Worm (Caenorhabditis elegans) whole organism, young adult: ENCODE measurements around the gene ZK669.2.
A peak's percentile ranks its signal among the peaks of the same experiment; 100 is the strongest.

Source experiments
- B0336.3 ChIP-seq: fragments of 200-800 bp; sonication (Bioruptor generic); IDR thresholded peaks from 2 replicates; pipeline ENCODE4 v1.3.6; 2022; ENCODE audit warnings: missing genetic modification characterization, missing compliant biosample characterization
- C06A6.2 ChIP-seq: fragments of 200-800 bp; sonication (Bioruptor generic); conservative IDR thresholded peaks from 2 replicates; pipeline ENCODE4 v1.3.6; 2022; ENCODE audit warnings: missing genetic modification characterization, missing compliant biosample characterization
- F55B11.4 ChIP-seq: sonication (generic microtip); optimal IDR thresholded peaks from 2 replicates; lab custom pipeline; 2016; ENCODE audit warnings: missing compliant biosample characterization, missing genetic modification characterization, borderline replicate concordance; ENCODE audit not compliant: insufficient read depth
- ZK185.1 ChIP-seq: sonication (generic microtip); optimal IDR thresholded peaks from 2 replicates; lab custom pipeline; 2016; ENCODE audit warnings: mild to moderate bottlenecking, missing genetic modification characterization, missing compliant biosample characterization; ENCODE audit not compliant: poor library complexity, severe bottlenecking
- akir-1 ChIP-seq: fragments of 200-800 bp; sonication (Bioruptor generic); optimal IDR thresholded peaks from 2 replicates; lab custom pipeline; 2018; ENCODE audit warnings: mild to moderate bottlenecking, missing genetic modification characterization, moderate library complexity, missing compliant biosample characterization
- atf-7 ChIP-seq: sonication (generic microtip); optimal IDR thresholded peaks from 2 replicates; lab custom pipeline; 2017; ENCODE audit warnings: mild to moderate bottlenecking, missing genetic modification characterization, missing compliant biosample characterization
- bed-2 ChIP-seq: fragments of 200-800 bp; sonication (Bioruptor generic); IDR thresholded peaks from 2 replicates; pipeline ENCODE4 v1.3.6; 2022; ENCODE audit warnings: missing genetic modification reagents, missing genetic modification characterization, missing compliant biosample characterization
- cebp-1 ChIP-seq, 2 experiments: fragments of 200-800 bp in 1 of 2; sonication (Bioruptor generic) in 1 of 2; sonication (generic microtip) in 1 of 2; IDR thresholded peaks in 1 of 2; optimal IDR thresholded peaks in 1 of 2; 2 replicates each; pipeline versions ENCODE4 v1.3.6 to Lab custom; 2017 to 2022; ENCODE audit warnings: missing compliant biosample characterization in 2 of 2, missing genetic modification characterization in 2 of 2, mild to moderate bottlenecking in 1 of 2, missing genetic modification reagents in 1 of 2, moderate library complexity in 1 of 2
- cebp-2 ChIP-seq: fragments of 200-800 bp; sonication (Bioruptor generic); IDR thresholded peaks from 2 replicates; pipeline ENCODE4 v1.3.6; 2022; ENCODE audit warnings: missing genetic modification characterization, missing compliant biosample characterization
- ceh-58 ChIP-seq: fragments of 200-800 bp; sonication (Bioruptor generic); IDR thresholded peaks from 2 replicates; pipeline ENCODE4 v1.3.6; 2022; ENCODE audit warnings: missing genetic modification characterization, missing compliant biosample characterization
- ceh-91 ChIP-seq: fragments of 200-800 bp; sonication (Bioruptor generic); IDR thresholded peaks from 2 replicates; pipeline ENCODE4 v1.3.6; 2022; ENCODE audit warnings: missing genetic modification reagents, missing genetic modification characterization, missing compliant biosample characterization
- dpl-1 ChIP-seq: fragments of 150-350 bp; optimal IDR thresholded peaks from 2 replicates; lab custom pipeline; 2014; ENCODE audit warnings: missing biosample characterization, missing genetic modification reagents, missing genetic modification characterization
- efl-1 ChIP-seq: fragments of 150-350 bp; optimal IDR thresholded peaks from 2 replicates; lab custom pipeline; 2014; ENCODE audit warnings: missing biosample characterization, missing genetic modification reagents, missing genetic modification characterization
- egrh-3 ChIP-seq: fragments of 200-800 bp; sonication (Bioruptor generic); IDR thresholded peaks from 2 replicates; pipeline ENCODE4 v1.3.6; 2022; ENCODE audit warnings: missing genetic modification reagents, missing genetic modification characterization, missing compliant biosample characterization
- hmg-1.2 ChIP-seq: fragments of 200-800 bp; sonication (Bioruptor generic); IDR thresholded peaks from 2 replicates; pipeline ENCODE4 v1.3.6; 2022; ENCODE audit warnings: missing genetic modification reagents, missing genetic modification characterization, missing compliant biosample characterization
- hmg-20 ChIP-seq: fragments of 200-800 bp; sonication (Bioruptor generic); IDR thresholded peaks from 2 replicates; pipeline ENCODE4 v1.3.6; 2022; ENCODE audit warnings: missing genetic modification reagents, missing genetic modification characterization, missing compliant biosample characterization
- hrde-1 ChIP-seq: sonication (generic microtip); optimal IDR thresholded peaks from 2 replicates; lab custom pipeline; 2016; ENCODE audit warnings: missing genetic modification characterization, mild to moderate bottlenecking, missing compliant biosample characterization, moderate library complexity, missing genotype, missing genetic modification reagents, borderline replicate concordance
- let-526 ChIP-seq: fragments of 200-800 bp; sonication (Bioruptor generic); IDR thresholded peaks from 2 replicates; pipeline ENCODE4 v1.3.6; 2022; ENCODE audit warnings: missing genetic modification reagents, missing genetic modification characterization, missing compliant biosample characterization
- let-607 ChIP-seq, 2 experiments: fragments of 200-800 bp in 1 of 2; sonication (Bioruptor generic) in 1 of 2; sonication (generic microtip) in 1 of 2; optimal IDR thresholded peaks; 2 replicates each; lab custom pipeline; 2016 to 2018; ENCODE audit warnings: mild to moderate bottlenecking in 2 of 2, missing compliant biosample characterization in 2 of 2, missing genetic modification characterization in 2 of 2, moderate library complexity in 2 of 2, missing genotype in 1 of 2
- lin-35 ChIP-seq, 3 experiments: fragments of 150-350 bp in 2 of 3; sonication (generic microtip) in 1 of 3; optimal IDR thresholded peaks; 2 replicates each; lab custom pipeline; 2014 to 2018; ENCODE audit warnings: missing biosample characterization in 3 of 3, missing genetic modification characterization in 3 of 3, missing genetic modification reagents in 3 of 3
- lin-40 ChIP-seq: sonication (generic microtip); optimal IDR thresholded peaks from 2 replicates; lab custom pipeline; 2016; ENCODE audit warnings: missing genetic modification characterization, mild to moderate bottlenecking, missing compliant biosample characterization, missing genotype, missing genetic modification reagents
- lir-1 ChIP-seq: fragments of 200-800 bp; sonication (Bioruptor generic); conservative IDR thresholded peaks from 2 replicates; pipeline ENCODE4 v1.3.6; 2022; ENCODE audit warnings: missing genetic modification reagents, missing genetic modification characterization, missing compliant biosample characterization
- lsl-1 ChIP-seq: fragments of 200-800 bp; sonication (Bioruptor generic); optimal IDR thresholded peaks from 2 replicates; lab custom pipeline; 2018; ENCODE audit warnings: mild to moderate bottlenecking, missing genetic modification characterization, moderate library complexity, missing compliant biosample characterization
- madf-3 ChIP-seq: fragments of 200-800 bp; sonication (Bioruptor generic); IDR thresholded peaks from 2 replicates; pipeline ENCODE4 v1.3.6; 2022; ENCODE audit warnings: missing genetic modification reagents, missing genetic modification characterization, missing compliant biosample characterization
- madf-8 ChIP-seq: fragments of 200-800 bp; sonication (Bioruptor generic); conservative IDR thresholded peaks from 2 replicates; pipeline ENCODE4 v1.3.6; 2022; ENCODE audit warnings: missing genetic modification reagents, missing genetic modification characterization, missing compliant biosample characterization
- mes-4 ChIP-seq: sonication (generic microtip); optimal IDR thresholded peaks from 2 replicates; lab custom pipeline; 2016; ENCODE audit warnings: missing genotype, missing genetic modification characterization, missing compliant biosample characterization
- nfya-2 ChIP-seq: fragments of 200-800 bp; sonication (Bioruptor generic); IDR thresholded peaks from 2 replicates; pipeline ENCODE4 v1.3.6; 2022; ENCODE audit warnings: missing genetic modification reagents, missing genetic modification characterization, missing compliant biosample characterization
- nfyb-1 ChIP-seq: fragments of 200-800 bp; sonication (Bioruptor generic); IDR thresholded peaks from 2 replicates; pipeline ENCODE4 v1.3.6; 2022; ENCODE audit warnings: missing genetic modification reagents, missing genetic modification characterization, missing compliant biosample characterization
- nhr-120 ChIP-seq: fragments of 200-800 bp; sonication (Bioruptor generic); IDR thresholded peaks from 2 replicates; pipeline ENCODE4 v1.3.6; 2022; ENCODE audit warnings: missing genetic modification characterization, missing compliant biosample characterization
- nhr-179 ChIP-seq: sonication (generic microtip); optimal IDR thresholded peaks from 2 replicates; lab custom pipeline; 2016; ENCODE audit warnings: mild to moderate bottlenecking, missing genetic modification characterization, missing compliant biosample characterization
- nhr-27 ChIP-seq: fragments of 200-800 bp; sonication (Bioruptor generic); optimal IDR thresholded peaks from 2 replicates; lab custom pipeline; 2018; ENCODE audit warnings: mild to moderate bottlenecking, missing genetic modification characterization, moderate library complexity, missing compliant biosample characterization
- nhr-80 ChIP-seq: sonication (generic microtip); optimal IDR thresholded peaks from 2 replicates; lab custom pipeline; 2016; ENCODE audit warnings: missing genetic modification characterization, missing compliant biosample characterization
- nhr-90 ChIP-seq: sonication (generic microtip); optimal IDR thresholded peaks from 2 replicates; lab custom pipeline; 2016; ENCODE audit warnings: missing genotype, mild to moderate bottlenecking, missing genetic modification characterization, missing compliant biosample characterization
- rcor-1 ChIP-seq: fragments of 200-800 bp; sonication (Bioruptor generic); IDR thresholded peaks from 2 replicates; pipeline ENCODE4 v1.3.6; 2022; ENCODE audit warnings: missing genetic modification reagents, missing genetic modification characterization, missing compliant biosample characterization
- repo-1 ChIP-seq: sonication (generic microtip); optimal IDR thresholded peaks from 2 replicates; lab custom pipeline; 2017; ENCODE audit warnings: mild to moderate bottlenecking, missing genetic modification characterization, missing compliant biosample characterization
- rpc-1 ChIP-seq, 2 experiments: fragments of 150-350 bp in 1 of 2; sonication (generic microtip) in 1 of 2; optimal IDR thresholded peaks; 2 replicates each; lab custom pipeline; 2014 to 2018; ENCODE audit warnings: missing biosample characterization in 1 of 2, missing genetic modification characterization in 1 of 2, missing genetic modification reagents in 1 of 2, missing genotype in 1 of 2
- snpc-3.4 ChIP-seq: sonication (generic microtip); optimal IDR thresholded peaks from 2 replicates; lab custom pipeline; 2017; ENCODE audit warnings: missing genetic modification characterization, mild to moderate bottlenecking, missing compliant biosample characterization, antibody characterized with exemption, moderate library complexity, missing genotype, missing genetic modification reagents
- tbp1 ChIP-seq: fragments of 200-800 bp; sonication (Bioruptor generic); optimal IDR thresholded peaks from 2 replicates; lab custom pipeline; 2018; ENCODE audit warnings: mild to moderate bottlenecking, missing genetic modification characterization, missing compliant biosample characterization
- tlf-1 ChIP-seq: fragments of 200-800 bp; sonication (Bioruptor generic); optimal IDR thresholded peaks from 2 replicates; lab custom pipeline; 2018; ENCODE audit warnings: mild to moderate bottlenecking, missing genetic modification characterization, missing compliant biosample characterization
- ztf-18 ChIP-seq: sonication (generic microtip); optimal IDR thresholded peaks from 2 replicates; lab custom pipeline; 2016; ENCODE audit warnings: missing genotype, mild to moderate bottlenecking, missing genetic modification characterization, missing compliant biosample characterization
- ztf-25 ChIP-seq: fragments of 200-800 bp; sonication (Bioruptor generic); IDR thresholded peaks from 2 replicates; pipeline ENCODE4 v1.3.6; 2022; ENCODE audit warnings: missing genetic modification reagents, missing genetic modification characterization, missing compliant biosample characterization
- ztf-26 ChIP-seq: sonication (generic microtip); optimal IDR thresholded peaks from 2 replicates; lab custom pipeline; 2017; ENCODE audit warnings: missing genetic modification characterization, missing compliant biosample characterization
- ztf-6 ChIP-seq: fragments of 200-800 bp; sonication (Bioruptor generic); IDR thresholded peaks from 2 replicates; pipeline ENCODE4 v1.3.6; 2022; ENCODE audit warnings: missing genetic modification reagents, missing genetic modification characterization, missing compliant biosample characterization

The ZK669.2 gene

ce11 chrII:7945168-7945567, 7.2 kb upstream of the ZK669.2 start, which contains the start of gene dbt-1 (continued):
- TF ChIP-seq tlf-1 (GFP tag; lab: Kevin White, UChicago), result peak; percentile 45
- no peak for TF ChIP-seq egrh-3 (GFP tag; lab: Robert Waterston, UW)
- no peak for TF ChIP-seq nfya-2
- TF ChIP-seq snpc-3.4 (tag; lab: Kevin White, UChicago), result no peak
- TF ChIP-seq ztf-18 (tag; lab: Kevin White, UChicago), result peak; percentile 95
- TF ChIP-seq ztf-6, result no peak
- TF ChIP-seq lin-35 (GFP tag; optimal IDR thresholded peaks at IDR 0.05; lab: Kevin White, UChicago), result peak; percentile 35 to 93 (median 54)
- no peak for TF ChIP-seq cebp-1 (GFP tag; IDR thresholded peaks at IDR 0.05; lab: Robert Waterston, UW)
- no peak for TF ChIP-seq cebp-1 (tag; optimal IDR thresholded peaks at IDR 0.05; lab: Kevin White, UChicago)
- peak; percentile 76 for TF ChIP-seq dpl-1
- 0 out of 2 replicates have a peak, but pooled peaks have one; percentile 29 for TF ChIP-seq hmg-1.2 (GFP tag; lab: Robert Waterston, UW)
- TF ChIP-seq lin-40 (tag; lab: Kevin White, UChicago), result peak; percentile 75
- TF ChIP-seq lir-1 (GFP tag; lab: Robert Waterston, UW), result no peak
- TF ChIP-seq nhr-179 (tag; lab: Kevin White, UChicago), result no peak
- TF ChIP-seq cebp-2, result no peak
- no peak for TF ChIP-seq hrde-1 (tag; lab: Kevin White, UChicago)
- no peak for TF ChIP-seq nhr-80 (tag; lab: Kevin White, UChicago)
- TF ChIP-seq efl-1, result peak; percentile 68
- TF ChIP-seq madf-3 (GFP tag; lab: Robert Waterston, UW), result no peak
- TF ChIP-seq nhr-90 (tag; lab: Kevin White, UChicago), result no peak
- no peak for TF ChIP-seq B0336.3 (GFP tag; lab: Robert Waterston, UW)
- no peak for TF ChIP-seq ztf-26 (tag; lab: Kevin White, UChicago)
- TF ChIP-seq, all 124 proteins: peak for 19

DNA sequence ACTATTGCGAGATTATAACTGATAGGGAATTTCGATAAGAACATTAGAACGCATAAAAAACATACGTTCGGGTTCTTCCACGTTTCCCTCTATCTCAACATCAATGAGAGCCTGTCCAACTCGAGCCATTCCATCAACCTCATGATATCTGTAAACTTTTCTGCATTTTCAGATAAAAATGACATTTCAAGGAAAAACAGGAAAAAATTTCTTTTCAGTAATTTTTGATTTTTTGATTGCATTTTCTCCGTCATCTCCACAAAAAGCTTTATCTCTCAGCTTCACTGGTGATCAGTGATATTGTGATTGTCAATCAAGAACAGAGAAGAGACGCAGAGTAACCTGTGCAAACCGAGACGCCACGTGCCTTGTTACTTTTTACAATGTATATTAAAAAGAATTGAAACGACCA, 6.4 kb upstream of the ZK669.2 start:
- no peak for TF ChIP-seq rpc-1 (optimal IDR thresholded peaks at IDR 0.05; lab: Kevin White, UChicago)
- TF ChIP-seq rpc-1 (tag; optimal IDR thresholded peaks at IDR 0.05; lab: Kevin White, UChicago), result no peak
- peak; percentile 10 for TF ChIP-seq tbp1 (GFP tag; lab: Kevin White, UChicago)
- TF ChIP-seq C06A6.2, result no peak
- peak; percentile 57 for TF ChIP-seq atf-7 (tag; lab: Kevin White, UChicago)
- no peak for TF ChIP-seq hmg-20
- no peak for TF ChIP-seq snpc-3.4 (tag; lab: Kevin White, UChicago)
- TF ChIP-seq repo-1 (tag; lab: Kevin White, UChicago), result no peak
- no peak for TF ChIP-seq hmg-1.2 (GFP tag; lab: Robert Waterston, UW)
- TF ChIP-seq rcor-1 (GFP tag; lab: Robert Waterston, UW), result no peak
- peak; percentile 42 for TF ChIP-seq lin-40 (tag; lab: Kevin White, UChicago)
- TF ChIP-seq let-607 (tag; optimal IDR thresholded peaks at IDR 0.05; lab: Kevin White, UChicago), result peak; percentile 47 to 83
- peak; percentile 28 for TF ChIP-seq nhr-90 (tag; lab: Kevin White, UChicago)
- TF ChIP-seq bed-2 (GFP tag; lab: Robert Waterston, UW), result no peak
- TF ChIP-seq nhr-27 (tag; lab: Kevin White, UChicago), result no peak
- no peak for TF ChIP-seq ZK185.1 (tag; lab: Kevin White, UChicago)
- no peak for TF ChIP-seq let-526 (GFP tag; lab: Robert Waterston, UW)
- TF ChIP-seq akir-1, result no peak
- TF ChIP-seq nhr-80 (tag; lab: Kevin White, UChicago), result peak; percentile 91
- no peak for TF ChIP-seq ceh-58 (GFP tag; lab: Robert Waterston, UW)
- TF ChIP-seq ceh-91, result no peak
- no peak for TF ChIP-seq mes-4 (tag; lab: Kevin White, UChicago)
- no peak for TF ChIP-seq F55B11.4 (tag; lab: Kevin White, UChicago)
- TF ChIP-seq madf-8, result no peak
- TF ChIP-seq lsl-1 (GFP tag; lab: Kevin White, UChicago), result no peak
- TF ChIP-seq nfyb-1 (GFP tag; lab: Robert Waterston, UW), result no peak
- TF ChIP-seq nhr-120 (GFP tag; lab: Robert Waterston, UW), result no peak
- TF ChIP-seq cebp-1 (GFP tag; IDR thresholded peaks at IDR 0.05; lab: Robert Waterston, UW), result no peak
- peak; percentile 28 for TF ChIP-seq cebp-1 (tag; optimal IDR thresholded peaks at IDR 0.05; lab: Kevin White, UChicago)
- TF ChIP-seq ztf-25 (GFP tag; lab: Robert Waterston, UW), result no peak
